Worm (Caenorhabditis elegans): Measurements from ENCODE around the gene T08D10.4.

DNA sequence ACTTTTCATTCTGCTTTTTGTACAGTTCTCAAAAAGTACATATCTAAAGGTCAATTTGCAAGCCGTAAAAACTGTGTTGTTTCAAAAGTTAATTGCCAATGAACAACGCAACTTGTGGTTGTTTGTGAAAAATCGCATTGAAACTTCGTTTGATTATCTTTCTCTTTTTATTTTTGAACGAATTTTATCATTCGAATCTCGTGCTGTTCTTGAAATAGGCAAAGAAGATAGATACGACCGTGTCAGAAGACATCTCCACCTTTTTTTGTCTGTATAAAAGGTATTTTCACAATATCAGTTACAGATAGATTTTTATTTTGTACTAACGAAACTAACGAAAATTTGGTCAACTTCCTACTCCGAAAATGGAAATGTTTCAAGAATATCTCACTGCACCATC lies 41.4 kb upstream of the T08D10.4 start, which contains the start of gene C49F5.7:
- no peak for TF ChIP-seq ama-1 (optimal IDR thresholded peaks at IDR 0.05)
- TF ChIP-seq hlh-30 (tag; optimal IDR thresholded peaks at IDR 0.05; ENCODE audit: insufficient read depth), result no peak
- no peak for TF ChIP-seq pqm-1 (tag; optimal IDR thresholded peaks at IDR 0.05)
- TF ChIP-seq fkh-10 (GFP tag; optimal IDR thresholded peaks at IDR 0.05), result no peak
- TF ChIP-seq ceh-30 (tag; optimal IDR thresholded peaks at IDR 0.05), result no peak
- TF ChIP-seq fkh-6 (tag; optimal IDR thresholded peaks at IDR 0.05), result no peak
- TF ChIP-seq C38D4.7 (GFP tag; optimal IDR thresholded peaks at IDR 0.05), result no peak
- no peak for TF ChIP-seq ceh-19 (GFP tag; optimal IDR thresholded peaks at IDR 0.05)
- TF ChIP-seq lin-11 (tag; optimal IDR thresholded peaks at IDR 0.05), result no peak
- no peak for TF ChIP-seq npax-4 (tag; optimal IDR thresholded peaks at IDR 0.05)
- TF ChIP-seq ceh-34 (tag; optimal IDR thresholded peaks at IDR 0.05), result no peak
- no peak for TF ChIP-seq syd-9 (tag; optimal IDR thresholded peaks at IDR 0.05)

Measured in whole organism, late embryonic.